Fruit fly (Drosophila melanogaster) whole organism, prepupa: Measurements from ENCODE around the gene Sfp24C1.

Experiments
- CG31627 ChIP-seq: fragments of 200-800 bp; sonication (Bioruptor generic); optimal IDR thresholded peaks from 3 replicates; lab custom pipeline; 2016; ENCODE audit warnings: missing biosample characterization, missing genetic modification characterization
- CG6163 ChIP-seq: fragments of 200-800 bp; sonication (Bioruptor generic); IDR thresholded peaks from 3 replicates; pipeline ENCODE4 v1.3.6; 2022; ENCODE audit warnings: missing biosample characterization, missing genetic modification characterization
- Ets96B ChIP-seq: fragments of 200-800 bp; optimal IDR thresholded peaks from 2 replicates; lab custom pipeline; 2019; ENCODE audit warnings: missing biosample characterization, mild to moderate bottlenecking, missing genetic modification characterization, moderate library complexity
- Gug ChIP-seq: fragments of 200-800 bp; sonication (Bioruptor generic); IDR thresholded peaks from 2 replicates; pipeline ENCODE4 v1.3.6; 2022; ENCODE audit warnings: missing biosample characterization, missing genetic modification characterization
- eg ChIP-seq: fragments of 200-800 bp; sonication (Bioruptor generic); IDR thresholded peaks from 3 replicates; pipeline ENCODE4 v1.3.6; 2022; ENCODE audit warnings: missing biosample characterization, missing genetic modification characterization

DNA sequence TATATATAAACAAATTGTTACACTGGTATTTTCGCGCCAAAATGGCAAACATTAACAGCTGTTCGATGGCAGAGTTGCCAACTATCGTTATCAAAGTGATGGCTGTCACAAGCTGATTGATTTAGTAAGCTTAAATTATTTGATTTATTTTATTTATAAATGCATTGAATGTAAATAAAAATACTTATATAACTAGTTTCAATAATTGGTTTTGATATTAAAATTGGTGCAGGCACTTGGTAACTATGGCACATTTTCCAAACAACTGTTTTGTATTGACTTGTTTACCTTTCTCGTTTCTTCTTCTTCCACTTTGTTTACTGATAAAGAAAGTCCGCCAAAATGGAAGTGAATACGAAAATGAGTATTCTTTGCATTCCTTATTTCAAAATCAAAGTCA lies 11.2 kb downstream of the Sfp24C1 start, which contains the start of gene cutlet:
- no peak for TF ChIP-seq CG6163
- TF ChIP-seq Ets96B (tag; lab: Kevin White, UChicago): no peak
- TF ChIP-seq Gug (GFP tag; lab: Robert Waterston, UW): no peak
- no peak for TF ChIP-seq eg (GFP tag; lab: Robert Waterston, UW)
- TF ChIP-seq CG31627 (GFP tag; lab: Kevin White, UChicago): no peak
